Worm (Caenorhabditis elegans) whole organism, L3 larva: ENCODE results near the gene ZK1098.2.

Source experiments
- ceh-82 ChIP-seq: fragments of 150-350 bp; optimal IDR thresholded peaks from 2 replicates; lab custom pipeline; 2014; ENCODE audit warnings: missing biosample characterization, missing genetic modification characterization
- ceh-9 ChIP-seq: sonication (generic microtip); optimal IDR thresholded peaks from 2 replicates; lab custom pipeline; 2018; ENCODE audit warnings: missing biosample characterization, missing genetic modification characterization
- egl-27 ChIP-seq: sonication (generic microtip); optimal IDR thresholded peaks from 4 replicates; lab custom pipeline; 2017; ENCODE audit warnings: missing biosample characterization, missing genetic modification reagents, missing genetic modification characterization
- elt-3 ChIP-seq, 3 experiments: fragments of 150-350 bp in 1 of 3; sonication (generic microtip) in 2 of 3; optimal IDR thresholded peaks; 2 replicates in 2 of 3; 4 replicates in 1 of 3; lab custom pipeline; 2014 to 2017; ENCODE audit warnings: missing biosample characterization in 3 of 3, missing genetic modification characterization in 3 of 3
- nhr-237 ChIP-seq: fragments of 150-350 bp; optimal IDR thresholded peaks from 2 replicates; lab custom pipeline; 2014; ENCODE audit warnings: missing biosample characterization, missing genetic modification characterization
- nhr-25 ChIP-seq: sonication (generic microtip); optimal IDR thresholded peaks from 2 replicates; lab custom pipeline; 2017; ENCODE audit warnings: missing biosample characterization, missing genetic modification characterization
- pqm-1 ChIP-seq: fragments of 150-350 bp; optimal IDR thresholded peaks from 2 replicates; lab custom pipeline; 2017; ENCODE audit warnings: missing biosample characterization, missing genetic modification characterization, inconsistent platforms
- zag-1 ChIP-seq: fragments of 150-350 bp; optimal IDR thresholded peaks from 2 replicates; lab custom pipeline; 2014; ENCODE audit warnings: missing biosample characterization, missing genetic modification characterization
- ztf-4 ChIP-seq: fragments of 150-350 bp; optimal IDR thresholded peaks from 2 replicates; lab custom pipeline; 2014; ENCODE audit warnings: missing biosample characterization, missing genetic modification characterization

- TF ChIP-seq egl-27 (no peak), ceh-82 (tag; lab: Kevin White, UChicago) (no peak), pqm-1 (no peak), nhr-237 (tag; lab: Kevin White, UChicago) (no peak), nhr-25 (no peak), zag-1 (tag; lab: Kevin White, UChicago) (no peak), ceh-9 (no peak), ztf-4 (tag; lab: Kevin White, UChicago) (no peak), elt-3 (tag; optimal IDR thresholded peaks at IDR 0.05; lab: Kevin White, UChicago) (no peak)
Observed at ce11 chrIII:9544820-9545219, 15.9 kb downstream of the ZK1098.2 start, which contains the start of gene ZK1098.12.
